Worm (Caenorhabditis elegans) whole organism, young adult: ENCODE measurements around the gene Y50D4A.1.

Experiments
- F23B12.7 ChIP-seq: sonication (generic microtip); optimal IDR thresholded peaks from 2 replicates; lab custom pipeline; 2017; ENCODE audit warnings: missing genetic modification characterization, mild to moderate bottlenecking, missing compliant biosample characterization, antibody characterized with exemption, moderate library complexity; ENCODE audit not compliant: insufficient read depth
- ama-1 ChIP-seq, 3 experiments: fragments of 150-350 bp in 1 of 3; sonication (generic microtip) in 2 of 3; optimal IDR thresholded peaks; 2 replicates each; lab custom pipeline; 2014 to 2018; ENCODE audit warnings: missing biosample characterization in 2 of 3, missing genetic modification characterization in 2 of 3, missing genetic modification reagents in 2 of 3
- aptf-3 ChIP-seq: fragments of 200-800 bp; sonication (Bioruptor generic); IDR thresholded peaks from 2 replicates; pipeline ENCODE4 v1.3.6; 2022; ENCODE audit warnings: missing genetic modification characterization, missing compliant biosample characterization
- attf-6 ChIP-seq: fragments of 200-800 bp; sonication (Bioruptor generic); IDR thresholded peaks from 2 replicates; pipeline ENCODE4 v1.3.6; 2022; ENCODE audit warnings: missing genetic modification reagents, missing genetic modification characterization, missing compliant biosample characterization
- ceh-100 ChIP-seq: fragments of 200-800 bp; sonication (Bioruptor generic); IDR thresholded peaks from 2 replicates; pipeline ENCODE4 v1.3.6; 2022; ENCODE audit warnings: missing genetic modification reagents, missing genetic modification characterization, missing compliant biosample characterization
- nhr-90 ChIP-seq: sonication (generic microtip); optimal IDR thresholded peaks from 2 replicates; lab custom pipeline; 2016; ENCODE audit warnings: missing genotype, mild to moderate bottlenecking, missing genetic modification characterization, missing compliant biosample characterization
- unc-62 ChIP-seq: fragments of 150-350 bp; optimal IDR thresholded peaks from 2 replicates; lab custom pipeline; 2014; ENCODE audit warnings: missing biosample characterization, missing genetic modification reagents, missing genetic modification characterization

DNA sequence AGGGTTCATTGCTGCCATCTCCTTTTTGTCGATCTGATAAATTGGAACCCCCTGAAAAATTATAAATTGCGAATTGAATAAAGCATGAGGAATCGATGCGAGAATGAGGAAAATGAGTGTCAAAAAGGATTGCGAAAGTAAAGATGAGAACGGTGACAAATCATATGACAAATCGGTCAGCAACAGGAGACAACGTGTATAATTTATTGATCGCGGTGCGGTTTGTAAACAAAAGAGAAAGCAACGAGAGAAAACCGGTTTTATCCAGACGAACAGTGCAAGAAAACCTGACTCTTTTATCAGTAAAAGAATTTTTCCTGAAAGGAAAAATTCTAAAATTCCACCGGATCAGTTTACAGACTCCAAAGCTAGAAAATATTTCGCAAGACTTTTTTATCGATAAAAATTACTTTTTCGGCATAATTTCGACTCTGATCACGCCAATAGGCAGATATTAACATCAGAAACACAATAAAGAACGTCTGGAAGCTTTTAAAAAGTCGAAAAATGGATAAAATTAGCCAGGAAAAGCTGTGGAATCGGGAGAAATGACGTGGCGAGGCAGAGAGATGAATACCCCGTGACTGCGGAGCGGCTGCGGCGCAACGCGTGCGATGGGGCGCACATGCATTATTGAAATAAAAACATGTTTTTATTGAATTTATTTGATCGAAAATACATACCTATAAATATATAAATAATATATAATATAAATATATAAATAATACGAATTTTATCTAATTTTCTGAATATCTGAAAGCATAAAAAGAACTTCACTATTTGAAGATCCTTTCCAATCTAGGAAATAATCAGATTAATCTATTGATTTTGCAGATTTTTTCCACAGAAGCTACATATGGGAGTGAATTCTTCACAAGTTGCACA lies 56.5 kb downstream of the Y50D4A.1 start, which contains the start of the genes rab-1 and C39F7.5:
- TF ChIP-seq nhr-90 (tag; lab: Kevin White, UChicago) (no peak), ama-1 (optimal IDR thresholded peaks at IDR 0.05; lab: Kevin White, UChicago) (peak; percentile 65), ama-1 (GFP tag; optimal IDR thresholded peaks at IDR 0.05; lab: Kevin White, UChicago) (no peak), attf-6 (GFP tag; lab: Robert Waterston, UW) (no peak), ceh-100 (no peak), aptf-3 (no peak), F23B12.7 (tag; lab: Kevin White, UChicago) (peak; percentile 65), unc-62 (GFP tag; lab: Kevin White, UChicago) (no peak)
